Worm (Caenorhabditis elegans) whole organism, late embryonic: ENCODE data around the gene F56C4.2.

Source experiments
- C08G9.2 ChIP-seq: sonication (generic microtip); optimal IDR thresholded peaks from 2 replicates; lab custom pipeline; 2016; ENCODE audit warnings: mild to moderate bottlenecking, missing genetic modification characterization, moderate library complexity, missing compliant biosample characterization
- F13H6.1 ChIP-seq: sonication (generic microtip); optimal IDR thresholded peaks from 2 replicates; lab custom pipeline; 2016; ENCODE audit warnings: missing genetic modification characterization, missing compliant biosample characterization
- T23F11.4 ChIP-seq: fragments of 200-800 bp; sonication (Bioruptor generic); optimal IDR thresholded peaks from 2 replicates; lab custom pipeline; 2018; ENCODE audit warnings: mild to moderate bottlenecking, missing genetic modification characterization, missing compliant biosample characterization
- ahr-1 ChIP-seq: sonication (generic microtip); optimal IDR thresholded peaks from 2 replicates; lab custom pipeline; 2016; ENCODE audit warnings: missing genetic modification characterization, missing compliant biosample characterization
- ceh-18 ChIP-seq: sonication (generic microtip); optimal IDR thresholded peaks from 2 replicates; lab custom pipeline; 2016; ENCODE audit warnings: missing genetic modification characterization, missing compliant biosample characterization
- ceh-24 ChIP-seq: sonication (generic microtip); optimal IDR thresholded peaks from 2 replicates; lab custom pipeline; 2016; ENCODE audit warnings: mild to moderate bottlenecking, missing genetic modification characterization, missing compliant biosample characterization
- ceh-34 ChIP-seq: sonication (generic microtip); optimal IDR thresholded peaks from 2 replicates; lab custom pipeline; 2016; ENCODE audit warnings: mild to moderate bottlenecking, missing genetic modification characterization, missing compliant biosample characterization
- ceh-45 ChIP-seq: fragments of 200-800 bp; sonication (Bioruptor generic); IDR thresholded peaks from 2 replicates; pipeline ENCODE4 v1.3.6; 2022; ENCODE audit warnings: missing genetic modification reagents, missing genetic modification characterization, missing compliant biosample characterization
- ceh-48 ChIP-seq: sonication (generic microtip); optimal IDR thresholded peaks from 2 replicates; lab custom pipeline; 2016; ENCODE audit warnings: missing genetic modification characterization, inconsistent platforms, missing compliant biosample characterization
- ceh-6 ChIP-seq: fragments of 200-800 bp; sonication (Bioruptor generic); optimal IDR thresholded peaks from 2 replicates; lab custom pipeline; 2018; ENCODE audit warnings: mild to moderate bottlenecking, missing genetic modification characterization, missing compliant biosample characterization
- dmd-4 ChIP-seq: sonication (generic microtip); optimal IDR thresholded peaks from 2 replicates; lab custom pipeline; 2016; ENCODE audit warnings: borderline replicate concordance, missing genetic modification characterization, missing compliant biosample characterization
- dve-1 ChIP-seq: sonication (generic microtip); optimal IDR thresholded peaks from 2 replicates; lab custom pipeline; 2017; ENCODE audit warnings: antibody characterized with exemption, mild to moderate bottlenecking, missing genetic modification characterization, missing compliant biosample characterization
- elt-2 ChIP-seq: sonication (generic microtip); optimal IDR thresholded peaks from 2 replicates; lab custom pipeline; 2016; ENCODE audit warnings: missing genetic modification reagents, missing genetic modification characterization, missing compliant biosample characterization
- ets-4 ChIP-seq: sonication (generic microtip); optimal IDR thresholded peaks from 2 replicates; lab custom pipeline; 2016; ENCODE audit warnings: missing genetic modification characterization, missing compliant biosample characterization
- eyg-1 ChIP-seq: sonication (generic microtip); optimal IDR thresholded peaks from 2 replicates; lab custom pipeline; 2016; ENCODE audit warnings: missing genotype, missing genetic modification characterization, missing compliant biosample characterization
- fax-1 ChIP-seq: sonication (generic microtip); optimal IDR thresholded peaks from 2 replicates; lab custom pipeline; 2016; ENCODE audit warnings: missing genotype, missing genetic modification characterization, missing compliant biosample characterization
- fkh-10 ChIP-seq: fragments of 150-350 bp; optimal IDR thresholded peaks from 2 replicates; lab custom pipeline; 2014; ENCODE audit warnings: missing biosample characterization, missing genetic modification reagents, missing genetic modification characterization
- fkh-6 ChIP-seq: sonication (generic microtip); optimal IDR thresholded peaks from 2 replicates; lab custom pipeline; 2016; ENCODE audit warnings: missing genetic modification characterization, missing compliant biosample characterization
- gmeb-2 ChIP-seq: sonication (generic microtip); optimal IDR thresholded peaks from 2 replicates; lab custom pipeline; 2016; ENCODE audit warnings: missing genetic modification characterization, inconsistent platforms, missing compliant biosample characterization
- hlh-15 ChIP-seq: sonication (generic microtip); optimal IDR thresholded peaks from 2 replicates; lab custom pipeline; 2016; ENCODE audit warnings: missing genetic modification characterization, missing compliant biosample characterization
- hlh-8 ChIP-seq: sonication (generic microtip); optimal IDR thresholded peaks from 2 replicates; lab custom pipeline; 2016; ENCODE audit warnings: missing genotype, missing genetic modification characterization, missing compliant biosample characterization
- lim-6 ChIP-seq: sonication (generic microtip); optimal IDR thresholded peaks from 2 replicates; lab custom pipeline; 2016; ENCODE audit warnings: missing genetic modification characterization, missing compliant biosample characterization
- lin-11 ChIP-seq: fragments of 200-800 bp; sonication (Bioruptor generic); optimal IDR thresholded peaks from 2 replicates; lab custom pipeline; 2018; ENCODE audit warnings: mild to moderate bottlenecking, missing genetic modification characterization, missing compliant biosample characterization
- madf-2 ChIP-seq: sonication (generic microtip); optimal IDR thresholded peaks from 2 replicates; lab custom pipeline; 2017; ENCODE audit warnings: missing genetic modification characterization, missing compliant biosample characterization
- npax-4 ChIP-seq: sonication (generic microtip); optimal IDR thresholded peaks from 2 replicates; lab custom pipeline; 2016; ENCODE audit warnings: missing genetic modification characterization, missing compliant biosample characterization
- pha-2 ChIP-seq: sonication (generic microtip); optimal IDR thresholded peaks from 2 replicates; lab custom pipeline; 2017; ENCODE audit warnings: mild to moderate bottlenecking, missing genetic modification characterization, missing compliant biosample characterization
- pha-4 ChIP-seq: fragments of 150-350 bp; optimal IDR thresholded peaks from 2 replicates; lab custom pipeline; 2018; ENCODE audit warnings: missing biosample characterization, missing genetic modification reagents, missing genetic modification characterization
- pqm-1 ChIP-seq: sonication (generic microtip); optimal IDR thresholded peaks from 2 replicates; lab custom pipeline; 2016; ENCODE audit warnings: missing genetic modification characterization, missing compliant biosample characterization
- pros-1 ChIP-seq: fragments of 150-350 bp; optimal IDR thresholded peaks from 2 replicates; lab custom pipeline; 2014; ENCODE audit warnings: missing biosample characterization, missing genetic modification reagents, missing genetic modification characterization
- sdc-2 ChIP-seq: sonication (generic microtip); optimal IDR thresholded peaks from 2 replicates; lab custom pipeline; 2016; ENCODE audit warnings: missing genotype, missing genetic modification characterization, missing compliant biosample characterization
- sox-2 ChIP-seq: fragments of 200-800 bp; sonication (Bioruptor generic); IDR thresholded peaks from 2 replicates; pipeline ENCODE4 v1.3.6; 2022; ENCODE audit warnings: missing genetic modification reagents, missing genetic modification characterization, missing compliant biosample characterization
- ttx-3 ChIP-seq: sonication (generic microtip); optimal IDR thresholded peaks from 2 replicates; lab custom pipeline; 2016; ENCODE audit warnings: missing genetic modification reagents, missing genetic modification characterization, missing compliant biosample characterization
- unc-55 ChIP-seq: sonication (generic microtip); optimal IDR thresholded peaks from 2 replicates; lab custom pipeline; 2017; ENCODE audit warnings: missing biosample characterization, missing genetic modification reagents, missing genetic modification characterization
- unc-86 ChIP-seq: sonication (generic microtip); optimal IDR thresholded peaks from 2 replicates; lab custom pipeline; 2016; ENCODE audit warnings: missing genetic modification characterization, missing compliant biosample characterization
- ztf-16 ChIP-seq: sonication (generic microtip); optimal IDR thresholded peaks from 2 replicates; lab custom pipeline; 2017; ENCODE audit warnings: missing genetic modification characterization, missing compliant biosample characterization

Gene F56C4.2

DNA sequence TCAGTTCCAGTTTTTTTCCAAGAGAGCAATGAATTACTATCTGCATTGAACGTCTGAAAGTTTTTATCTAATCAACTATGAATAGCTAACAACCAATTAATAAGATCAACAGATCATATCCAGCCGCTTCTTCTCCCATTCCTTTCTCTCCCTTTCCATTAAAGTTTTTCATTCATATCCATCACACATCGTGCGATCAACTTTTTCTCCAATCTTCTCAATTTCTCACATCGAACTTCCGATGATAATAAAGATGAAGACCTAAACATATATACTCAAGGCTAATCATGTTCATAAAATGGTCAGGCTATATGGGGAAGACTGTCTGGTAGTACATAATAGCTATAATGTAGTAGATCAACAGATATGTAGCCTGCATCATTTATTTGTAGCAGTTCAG lies 26.8 kb upstream of the F56C4.2 start:
- TF ChIP-seq pha-2 = no peak
- TF ChIP-seq sox-2 (GFP tag; lab: Robert Waterston, UW) = no peak
- TF ChIP-seq ztf-16 (tag; lab: Kevin White, UChicago) = no peak
- no peak for TF ChIP-seq ceh-18
- no peak for TF ChIP-seq unc-55 (GFP tag; lab: Kevin White, UChicago)
- no peak for TF ChIP-seq lim-6 (tag; lab: Kevin White, UChicago)
- TF ChIP-seq sdc-2 (tag; lab: Kevin White, UChicago) = no peak
- TF ChIP-seq pqm-1 (tag; lab: Kevin White, UChicago) = no peak
- TF ChIP-seq C08G9.2 (tag; lab: Kevin White, UChicago) = no peak

DNA sequence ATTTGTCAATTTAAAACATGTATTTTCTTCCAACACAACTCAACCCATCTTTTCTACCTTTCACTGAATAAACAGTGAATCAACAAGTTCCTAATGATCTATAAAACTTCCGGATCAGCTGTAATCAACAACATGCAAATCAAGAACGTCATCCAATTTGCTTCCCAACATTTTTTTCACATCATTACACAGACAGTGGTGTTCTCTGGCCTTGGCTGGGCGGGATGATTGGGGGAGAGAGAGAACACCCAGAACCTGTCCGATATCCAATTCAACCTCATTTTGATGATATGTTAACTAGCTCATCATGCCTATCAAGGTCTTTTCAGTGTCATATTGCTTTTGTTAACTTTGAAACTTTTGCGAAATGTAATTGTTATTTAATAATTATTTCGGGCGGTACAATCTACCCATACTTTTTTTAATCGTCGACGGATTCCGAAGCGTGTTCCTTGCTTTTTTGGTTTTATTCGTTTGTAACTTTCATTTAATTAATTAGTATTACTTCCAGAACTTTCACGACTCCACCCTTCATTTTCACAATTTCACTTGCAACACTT lies 24.1 kb upstream of the F56C4.2 start, which contains the start of gene ptr-14:
ptr-14 (plus strand) TSS at position 510 of the 560 bp plus-strand sequence.
- TF ChIP-seq fkh-10 (GFP tag; lab: Kevin White, UChicago) (no peak), gmeb-2 (tag; lab: Kevin White, UChicago) (no peak), unc-86 (tag; lab: Kevin White, UChicago) (no peak), ets-4 (tag; lab: Kevin White, UChicago) (no peak), sdc-2 (tag; lab: Kevin White, UChicago) (no peak), ceh-34 (tag; lab: Kevin White, UChicago) (no peak), ceh-45 (GFP tag; lab: Robert Waterston, UW) (no peak), hlh-8 (no peak), sox-2 (GFP tag; lab: Robert Waterston, UW) (no peak), C08G9.2 (tag; lab: Kevin White, UChicago) (no peak), dmd-4 (tag; lab: Kevin White, UChicago) (no peak), madf-2 (no peak), fax-1 (no peak), pros-1 (tag; lab: Kevin White, UChicago) (no peak), dve-1 (tag; lab: Kevin White, UChicago) (no peak), elt-2 (tag; lab: Kevin White, UChicago) (no peak), pha-2 (no peak), ceh-6 (GFP tag; lab: Kevin White, UChicago) (no peak)
- TF ChIP-seq, all 69 proteins: peak for 0

DNA sequence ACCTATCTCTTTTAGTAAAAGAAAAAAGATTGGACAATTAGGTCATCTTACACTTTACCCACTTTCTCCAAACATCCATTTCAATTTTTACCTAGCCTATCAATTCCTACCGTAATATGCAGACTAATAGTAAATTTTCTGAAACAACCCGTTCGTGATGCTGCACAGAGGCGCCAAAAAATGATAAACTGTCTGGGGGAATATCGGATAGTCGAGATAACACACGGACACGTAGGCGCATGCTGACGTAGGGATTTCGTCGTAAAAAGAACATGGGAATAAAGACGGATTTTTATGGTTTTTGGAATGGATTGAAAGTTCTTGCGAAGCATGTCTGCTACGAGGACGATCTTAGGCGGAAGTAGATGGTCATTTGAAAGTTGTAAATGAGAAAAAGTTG lies 22.7 kb upstream of the F56C4.2 start:
- TF ChIP-seq sdc-2 (tag; lab: Kevin White, UChicago) = no peak
- TF ChIP-seq fax-1 = no peak
- TF ChIP-seq lim-6 (tag; lab: Kevin White, UChicago) = no peak
- no peak for TF ChIP-seq pha-4 (tag; lab: Kevin White, UChicago)
- TF ChIP-seq npax-4 (tag; lab: Kevin White, UChicago) = no peak
- no peak for TF ChIP-seq ttx-3
- TF ChIP-seq eyg-1 = no peak
- no peak for TF ChIP-seq hlh-15
- no peak for TF ChIP-seq fkh-10 (GFP tag; lab: Kevin White, UChicago)
- TF ChIP-seq ahr-1 = no peak
- TF ChIP-seq lin-11 (tag; lab: Kevin White, UChicago) = no peak
- no peak for TF ChIP-seq ceh-48 (tag; lab: Kevin White, UChicago)

DNA sequence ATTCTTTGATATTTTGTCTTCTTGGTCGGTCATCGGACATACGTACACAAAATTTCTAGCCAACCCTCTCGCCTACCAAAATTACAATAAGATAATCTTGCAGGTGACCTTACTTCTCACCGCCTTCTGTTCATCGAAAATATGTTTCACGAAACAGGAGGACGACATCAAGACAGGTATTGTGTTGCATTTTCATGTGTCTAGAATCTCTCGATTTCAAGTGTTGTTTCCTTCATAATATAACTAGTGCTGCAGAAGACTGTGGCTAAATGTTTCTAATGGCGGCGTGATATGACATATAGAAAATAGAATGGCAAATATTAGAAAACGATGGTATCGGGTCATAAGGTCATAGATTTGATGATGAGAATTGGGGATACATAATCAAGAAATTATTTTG lies 22.0 kb upstream of the F56C4.2 start:
- TF ChIP-seq ceh-6 (GFP tag; lab: Kevin White, UChicago) (no peak), T23F11.4 (GFP tag; lab: Kevin White, UChicago) (no peak), ahr-1 (no peak)
- TF ChIP-seq, all 69 proteins: peak for 0

DNA sequence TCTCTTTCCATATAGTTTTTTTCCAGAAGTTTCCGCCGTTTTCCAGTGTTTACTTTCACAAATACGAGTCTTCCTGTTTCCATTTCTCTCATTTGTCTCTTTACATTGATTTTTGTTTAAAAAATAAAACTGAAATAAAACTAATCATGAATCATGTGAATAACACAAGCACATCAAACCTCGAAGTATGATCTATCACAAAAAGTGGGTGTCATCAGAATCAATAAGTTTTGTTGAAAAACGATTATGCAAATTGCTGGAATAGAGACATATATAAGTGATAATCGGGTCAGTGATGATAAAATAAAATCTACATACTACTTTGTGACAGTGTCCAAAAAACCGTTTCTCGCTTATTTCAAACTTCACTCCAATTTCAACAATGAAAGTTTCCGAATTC lies 18.3 kb upstream of the F56C4.2 start, which contains the start of gene R09H10.7:
R09H10.7 (plus strand) TSS at position 301 of the 400 bp plus-strand sequence.
- TF ChIP-seq ceh-24 (tag; lab: Kevin White, UChicago) (no peak), ttx-3 (no peak), fkh-6 (no peak), F13H6.1 (tag; lab: Kevin White, UChicago) (no peak)
